Worm (Caenorhabditis elegans) whole organism, L1 larva: Measurements from ENCODE around the gene cutl-15.

Experiments used
- C34B4.2 ChIP-seq: sonication (generic microtip); optimal IDR thresholded peaks from 2 replicates; lab custom pipeline; 2017; ENCODE audit warnings: mild to moderate bottlenecking, missing genetic modification characterization, missing compliant biosample characterization
- alr-1 ChIP-seq: fragments of 200-800 bp; sonication (Bioruptor generic); optimal IDR thresholded peaks from 2 replicates; lab custom pipeline; 2018; ENCODE audit warnings: borderline replicate concordance, mild to moderate bottlenecking, missing genetic modification characterization, missing compliant biosample characterization
- ama-1 ChIP-seq: fragments of 150-350 bp; optimal IDR thresholded peaks from 2 replicates; lab custom pipeline; 2014
- fos-1 ChIP-seq: fragments of 150-350 bp; optimal IDR thresholded peaks from 2 replicates; lab custom pipeline; 2014; ENCODE audit warnings: missing biosample characterization, missing genetic modification characterization
- lin-35 ChIP-seq, 2 experiments: fragments of 150-350 bp; optimal IDR thresholded peaks; 2 replicates each; lab custom pipeline; 2014; ENCODE audit warnings: missing biosample characterization in 2 of 2, missing genetic modification characterization in 2 of 2, missing genetic modification reagents in 2 of 2
- lin-39 ChIP-seq: fragments of 150-350 bp; optimal IDR thresholded peaks from 2 replicates; lab custom pipeline; 2014; ENCODE audit warnings: missing biosample characterization, missing genetic modification reagents, missing genetic modification characterization
- nhr-11 ChIP-seq: fragments of 150-350 bp; optimal IDR thresholded peaks from 2 replicates; lab custom pipeline; 2014; ENCODE audit warnings: missing biosample characterization, missing genetic modification characterization
- nhr-12 ChIP-seq: sonication (generic microtip); optimal IDR thresholded peaks from 2 replicates; lab custom pipeline; 2017; ENCODE audit warnings: missing biosample characterization, missing genetic modification characterization
- nhr-237 ChIP-seq: fragments of 150-350 bp; optimal IDR thresholded peaks from 2 replicates; lab custom pipeline; 2014; ENCODE audit warnings: missing biosample characterization, missing genetic modification characterization
- unc-130 ChIP-seq: fragments of 150-350 bp; optimal IDR thresholded peaks from 2 replicates; lab custom pipeline; 2017; ENCODE audit warnings: missing biosample characterization, missing genetic modification characterization, inconsistent platforms
- unc-62 ChIP-seq: fragments of 150-350 bp; optimal IDR thresholded peaks from 2 replicates; lab custom pipeline; 2014; ENCODE audit warnings: missing biosample characterization, missing genetic modification reagents, missing genetic modification characterization
- zag-1 ChIP-seq: fragments of 150-350 bp; optimal IDR thresholded peaks from 2 replicates; lab custom pipeline; 2014; ENCODE audit warnings: missing biosample characterization, missing genetic modification characterization

DNA sequence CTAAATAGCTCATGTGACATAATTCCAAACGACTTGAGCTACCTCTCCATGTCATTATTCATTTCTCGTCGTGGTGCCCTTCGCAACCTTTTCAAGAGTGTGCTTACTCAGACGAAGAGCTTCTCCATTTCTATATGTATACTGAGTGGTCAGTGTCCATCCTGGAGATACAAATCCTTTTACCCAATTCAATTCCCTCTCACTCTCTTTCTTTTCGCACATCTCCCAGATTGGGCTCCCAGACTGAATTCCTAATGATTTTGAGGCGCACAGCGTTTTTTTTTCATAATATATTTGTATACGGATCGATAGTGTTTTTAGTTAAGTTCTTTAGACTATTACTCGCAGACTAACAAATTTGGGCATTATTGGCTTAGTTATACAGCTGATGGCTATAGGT, 26.5 kb downstream of the cutl-15 start:
- TF ChIP-seq fos-1 (tag; lab: Kevin White, UChicago) (no peak), unc-62 (no peak), unc-130 (tag; lab: Kevin White, UChicago) (no peak), alr-1 (tag; lab: Kevin White, UChicago) (no peak), ama-1 (lab: Kevin White, UChicago) (no peak), nhr-237 (tag; lab: Kevin White, UChicago) (no peak), nhr-12 (tag; lab: Kevin White, UChicago) (no peak), lin-35 (GFP tag; optimal IDR thresholded peaks at IDR 0.05; lab: Kevin White, UChicago) (no peak), C34B4.2 (tag; lab: Kevin White, UChicago) (no peak), nhr-11 (tag; lab: Kevin White, UChicago) (no peak), lin-39 (no peak), zag-1 (no peak)
